Fruit fly (Drosophila melanogaster): Measurements from ENCODE around the gene CG32453.
A peak's percentile ranks its signal among the peaks of the same experiment; 100 is the strongest.
"Not testable (repeated sequence)": the region's sequence is repeated elsewhere in the genome, so short reads cannot be mapped to it uniquely, and the experiment has no call there.

Gene CG32453

DNA sequence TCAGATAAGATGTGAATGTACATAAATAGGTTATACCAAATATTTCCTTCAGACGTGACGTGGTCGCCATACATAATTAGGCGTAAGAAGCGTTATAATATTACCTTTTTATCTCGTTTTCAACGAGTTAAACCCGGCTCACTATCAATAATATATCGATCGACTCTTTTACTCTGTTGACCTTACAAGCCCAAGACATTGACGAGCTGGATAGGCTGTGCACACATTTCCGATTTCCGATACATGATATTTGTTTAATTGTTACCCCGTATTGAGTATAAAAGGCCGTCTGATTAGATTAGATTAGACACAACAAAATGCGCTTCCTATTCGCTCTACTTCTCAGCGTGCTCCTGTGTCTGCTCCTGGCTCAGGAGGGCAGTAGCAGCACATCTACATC, at the start of gene CG32453:
Gene CG32453 (plus strand): TSS at position 301 of the 400 bp plus-strand sequence.
- TF ChIP-seq noc (tag; optimal IDR thresholded peaks at IDR 0.05), result not testable (repeated sequence)

DNA sequence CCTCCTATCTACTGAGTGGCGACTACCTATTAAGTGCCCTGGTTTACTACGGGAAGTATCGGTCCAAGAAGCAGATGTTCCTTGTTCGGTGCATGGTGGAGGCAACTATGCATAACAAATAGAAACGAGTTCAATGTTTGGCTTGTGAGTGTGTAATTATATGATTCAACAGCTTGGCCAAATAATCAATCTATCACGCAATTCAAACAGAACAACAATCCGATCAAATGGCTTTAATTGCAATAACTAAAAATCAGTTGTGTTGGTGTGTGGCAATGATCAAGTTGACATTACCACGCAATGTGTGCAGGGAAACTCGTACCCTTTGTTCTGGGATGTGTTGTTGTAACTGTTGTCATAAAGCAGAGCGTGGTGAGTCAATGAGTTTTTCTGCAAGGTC, 49.4 kb upstream of the CG32453 start, which contains the start of gene CG33769:
Gene CG33769 (plus strand): TSS at position 301 of the 400 bp plus-strand sequence.
- no peak for TF ChIP-seq noc (tag; optimal IDR thresholded peaks at IDR 0.05)

DNA sequence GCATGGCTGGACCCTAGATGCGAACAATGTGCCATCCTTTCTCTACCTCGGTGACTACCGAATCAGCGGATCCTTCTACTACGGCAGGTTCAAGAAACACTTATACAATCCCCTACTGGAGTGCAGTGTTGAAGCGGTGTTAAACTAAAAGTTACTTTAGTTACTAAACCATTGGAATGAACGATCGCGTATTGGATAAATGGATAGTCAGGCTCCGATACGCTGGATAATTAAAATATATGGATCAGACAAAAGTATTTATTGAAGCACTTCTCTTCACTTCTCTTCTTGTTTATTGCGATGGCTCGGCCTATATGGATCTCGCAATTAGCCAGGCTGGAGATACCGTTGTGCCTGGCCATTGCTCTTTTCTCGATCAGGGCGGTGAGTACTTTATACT, 48.7 kb upstream of the CG32453 start, which contains the start of gene CG33770:
Gene CG33770 (plus strand): TSS at position 301 of the 400 bp plus-strand sequence.
- TF ChIP-seq noc (tag; optimal IDR thresholded peaks at IDR 0.05), result no peak

DNA sequence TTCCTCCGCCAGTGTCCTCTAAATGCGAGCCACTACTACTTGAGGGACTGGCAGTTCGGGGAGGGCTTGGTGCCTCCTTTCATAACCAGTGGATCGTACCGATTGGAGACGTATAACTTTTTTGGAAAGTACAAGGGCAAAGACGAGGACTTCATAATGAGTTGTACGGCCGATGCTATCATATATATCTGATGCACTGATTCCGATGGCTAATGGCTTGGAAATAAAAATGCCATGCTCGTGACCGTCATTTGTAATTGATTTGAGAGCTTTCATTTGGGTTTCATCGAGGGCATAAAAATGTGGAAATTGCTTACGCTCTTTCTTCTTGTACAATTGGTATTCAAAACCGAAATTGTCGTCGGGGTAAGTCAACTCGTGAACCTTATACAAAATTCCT, 47.9 kb upstream of the CG32453 start, which contains the start of gene CG33771:
Gene CG33771 (plus strand): TSS at position 301 of the 400 bp plus-strand sequence.
- no peak for TF ChIP-seq noc (tag; optimal IDR thresholded peaks at IDR 0.05)

DNA sequence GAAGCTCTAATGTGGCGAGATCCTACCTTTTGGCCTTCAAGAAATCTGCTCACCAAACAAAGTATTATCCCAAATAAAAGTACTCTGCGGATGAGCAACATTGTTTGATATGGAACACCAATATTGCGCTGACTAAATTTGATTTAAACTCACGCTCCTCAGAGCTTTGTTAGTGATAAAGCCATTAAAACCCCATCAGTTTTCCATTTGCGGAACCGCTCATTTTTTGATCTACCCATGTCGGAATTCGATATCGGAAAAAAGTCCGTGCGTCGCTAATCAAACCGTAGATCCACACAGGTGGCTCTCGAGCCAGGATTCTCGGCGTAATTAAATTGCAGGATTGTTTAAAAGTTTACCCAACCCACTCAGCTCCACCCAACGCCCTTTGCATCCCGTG, 44.6 kb upstream of the CG32453 start, which contains the start of gene CG33772:
Gene CG33772 (minus strand): TSS at position 101 of the 400 bp plus-strand sequence.
- no peak for TF ChIP-seq noc (tag; optimal IDR thresholded peaks at IDR 0.05)

DNA sequence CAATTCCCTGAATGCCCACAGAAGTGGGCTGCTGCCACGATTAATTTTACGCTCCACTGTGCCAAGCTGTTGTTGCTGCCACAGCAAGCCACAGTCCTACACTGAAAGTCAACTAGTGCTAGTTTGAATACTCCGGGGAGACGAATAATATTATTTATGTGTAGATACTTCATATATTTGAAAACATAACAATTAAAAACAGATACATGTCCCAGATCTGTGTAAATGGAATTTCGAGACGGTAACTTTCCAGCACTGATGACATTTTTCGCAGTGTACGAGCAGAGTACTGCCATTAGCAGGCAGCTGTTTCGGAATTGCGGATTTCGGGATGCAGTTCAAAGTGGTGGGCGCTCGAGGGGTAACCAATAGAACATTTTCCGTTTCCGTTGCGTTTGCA, 31.9 kb upstream of the CG32453 start:
- TF ChIP-seq noc (tag; optimal IDR thresholded peaks at IDR 0.05), result no peak

DNA sequence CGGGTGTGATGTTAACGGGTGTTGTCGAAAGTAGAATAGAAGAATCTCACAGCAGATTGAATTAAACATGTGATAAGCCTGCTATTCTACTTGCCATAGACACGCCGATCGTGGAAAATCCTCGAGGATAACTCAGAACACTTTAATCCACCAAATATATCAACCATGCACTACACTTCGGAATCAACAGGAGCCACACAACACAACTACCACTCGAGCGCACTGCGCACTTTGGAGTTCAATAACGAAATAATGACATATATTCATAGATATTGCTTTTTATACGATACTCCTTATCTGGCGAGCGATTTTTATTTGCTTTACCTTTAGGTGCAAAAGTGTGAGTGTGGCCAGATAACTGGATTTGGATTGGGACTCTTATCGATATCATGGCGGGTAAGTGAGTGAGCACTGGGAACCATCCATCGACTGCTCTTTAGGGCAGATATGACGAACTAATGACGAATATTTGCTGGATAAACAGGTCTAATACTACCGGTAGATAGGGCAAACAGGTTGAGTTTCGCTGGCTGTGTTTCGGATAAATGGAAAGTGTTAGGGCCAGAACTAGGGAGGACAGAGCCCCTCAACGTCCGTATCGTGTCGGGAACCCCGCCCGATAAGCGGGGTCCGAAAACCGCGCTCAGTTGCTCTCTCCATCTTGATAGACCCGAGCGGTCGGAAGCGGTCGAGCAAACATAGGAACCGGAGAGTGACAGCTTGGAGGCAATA, 27.6 kb upstream of the CG32453 start, which contains the start of gene Jhbp6:
Gene Jhbp6 (plus strand): TSS at position 682 of the 732 bp plus-strand sequence.
- TF ChIP-seq noc (tag; optimal IDR thresholded peaks at IDR 0.05), result peak; percentile 15

DNA sequence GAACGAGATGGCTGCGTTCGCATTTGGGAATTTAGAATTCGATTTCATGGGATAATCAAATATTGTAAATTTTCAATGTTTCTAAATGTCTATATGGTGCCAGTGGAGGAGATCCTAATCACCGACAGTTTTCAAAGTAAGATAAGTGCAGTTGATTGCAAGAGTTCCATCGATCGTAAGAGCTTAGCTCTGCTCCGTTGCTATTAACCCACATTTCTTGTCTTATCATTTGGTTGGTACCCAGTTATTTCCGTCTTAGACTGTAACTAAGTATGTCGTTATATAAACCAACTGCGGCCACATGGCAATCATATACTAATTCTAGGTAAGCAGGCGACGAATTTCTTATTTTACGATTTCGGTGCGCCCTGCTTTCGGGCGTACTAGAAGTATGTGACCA, 26.9 kb upstream of the CG32453 start:
- TF ChIP-seq noc (tag; optimal IDR thresholded peaks at IDR 0.05), result no peak

DNA sequence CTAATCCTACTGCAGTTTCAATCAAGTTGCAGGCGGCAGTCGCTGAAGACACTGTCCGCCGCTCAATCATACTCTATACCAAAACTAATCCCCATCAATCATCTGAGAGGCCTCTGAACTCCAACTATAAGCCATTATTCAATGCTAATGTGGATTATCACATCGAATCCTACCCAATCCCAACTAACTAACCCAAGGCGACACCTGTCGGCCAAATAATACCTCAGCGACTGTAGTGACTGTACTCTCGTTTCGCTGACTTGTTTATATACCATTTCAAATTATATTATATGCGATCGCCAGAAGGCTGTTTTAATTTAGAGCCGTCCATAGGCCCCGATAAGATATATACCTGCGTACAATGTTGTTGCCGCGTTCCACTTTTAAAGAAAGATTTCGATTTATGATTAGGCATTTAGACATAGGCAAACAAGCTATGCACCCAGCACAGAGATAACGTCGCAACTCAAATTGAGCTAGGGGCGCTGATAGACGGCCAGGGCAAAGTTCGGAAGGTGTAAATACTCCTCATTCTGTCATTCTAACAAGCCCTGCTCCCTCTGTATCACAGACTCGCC, 25.2 kb upstream of the CG32453 start:
- peak; percentile 25 for TF ChIP-seq noc (tag; optimal IDR thresholded peaks at IDR 0.05)

DNA sequence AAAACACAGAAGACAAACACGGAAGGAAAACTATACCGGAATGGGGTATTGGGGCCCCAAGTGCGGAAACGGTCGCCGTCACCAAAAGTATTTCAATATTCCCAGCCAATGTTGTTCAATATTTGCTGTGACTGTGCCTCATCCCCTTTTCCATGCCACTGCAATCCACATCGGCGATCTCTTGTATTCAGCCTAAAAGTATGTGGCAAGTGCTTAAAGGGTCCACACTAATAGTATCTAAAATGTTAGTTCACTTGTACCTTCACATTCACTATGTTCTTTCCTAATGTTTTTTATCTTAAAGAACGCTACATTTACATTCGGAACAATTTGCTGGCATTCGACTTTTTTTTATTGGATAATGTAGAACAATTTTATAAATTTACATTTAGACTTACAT, 16.1 kb upstream of the CG32453 start:
- no peak for TF ChIP-seq noc (tag; optimal IDR thresholded peaks at IDR 0.05)

DNA sequence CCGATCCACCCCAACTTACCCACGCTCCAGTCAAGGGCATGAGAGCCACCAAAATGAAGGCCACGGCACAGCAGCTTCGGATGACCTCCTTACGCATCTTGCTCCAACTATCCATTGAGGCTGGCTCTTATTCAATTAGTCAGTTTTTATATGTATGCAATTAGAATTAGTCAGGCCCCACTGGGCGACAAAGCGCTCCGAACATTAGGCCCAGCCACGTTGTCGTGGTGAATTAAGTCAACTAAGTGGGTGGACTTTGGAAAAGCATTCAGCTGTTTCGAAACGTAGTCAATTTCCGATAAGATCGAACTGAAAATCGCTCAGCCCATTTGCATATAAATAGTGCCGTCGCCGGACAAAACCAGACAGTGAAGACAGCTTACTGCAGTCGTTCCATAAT, 10.0 kb upstream of the CG32453 start, which contains the start of the genes CG14455 and CG14456:
Gene CG14455 (minus strand): TSS at position 101 of the 400 bp plus-strand sequence.
Gene CG14456 (plus strand): TSS at position 236 of the 400 bp plus-strand sequence.
- no peak for TF ChIP-seq noc (tag; optimal IDR thresholded peaks at IDR 0.05)

DNA sequence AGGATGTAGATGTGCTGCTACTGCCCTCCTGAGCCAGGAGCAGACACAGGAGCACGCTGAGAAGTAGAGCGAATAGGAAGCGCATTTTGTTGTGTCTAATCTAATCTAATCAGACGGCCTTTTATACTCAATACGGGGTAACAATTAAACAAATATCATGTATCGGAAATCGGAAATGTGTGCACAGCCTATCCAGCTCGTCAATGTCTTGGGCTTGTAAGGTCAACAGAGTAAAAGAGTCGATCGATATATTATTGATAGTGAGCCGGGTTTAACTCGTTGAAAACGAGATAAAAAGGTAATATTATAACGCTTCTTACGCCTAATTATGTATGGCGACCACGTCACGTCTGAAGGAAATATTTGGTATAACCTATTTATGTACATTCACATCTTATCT, 4.6 kb upstream of the CG32453 start, which contains the start of gene CG14454:
Gene CG14454 (minus strand): TSS at position 101 of the 400 bp plus-strand sequence.
- not testable (repeated sequence) for TF ChIP-seq noc (tag; optimal IDR thresholded peaks at IDR 0.05)

DNA sequence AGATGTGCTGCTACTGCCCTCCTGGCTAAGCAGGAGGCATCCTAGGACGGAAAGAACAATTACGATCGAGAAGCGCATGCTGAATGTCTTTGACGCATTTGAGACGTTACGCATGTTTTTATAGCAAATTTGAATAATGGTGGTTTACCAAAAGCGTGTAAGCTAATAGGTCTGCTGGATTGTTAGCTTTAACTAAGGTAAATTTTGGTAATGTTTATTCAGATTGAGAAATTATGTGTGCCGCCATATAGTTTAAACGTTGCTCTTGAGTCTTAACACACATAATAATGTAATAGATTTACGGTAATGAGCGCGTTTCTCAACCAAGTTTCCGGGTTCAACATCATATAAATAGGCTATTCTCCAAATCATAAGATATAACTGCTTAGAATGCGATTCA, 3.3 kb upstream of the CG32453 start, which contains the start of the genes CG12546 and CG14453:
Gene CG12546 (minus strand): TSS at position 101 of the 400 bp plus-strand sequence.
Gene CG14453 (plus strand): TSS at position 372 of the 400 bp plus-strand sequence.
- no peak for TF ChIP-seq noc (tag; optimal IDR thresholded peaks at IDR 0.05)

DNA sequence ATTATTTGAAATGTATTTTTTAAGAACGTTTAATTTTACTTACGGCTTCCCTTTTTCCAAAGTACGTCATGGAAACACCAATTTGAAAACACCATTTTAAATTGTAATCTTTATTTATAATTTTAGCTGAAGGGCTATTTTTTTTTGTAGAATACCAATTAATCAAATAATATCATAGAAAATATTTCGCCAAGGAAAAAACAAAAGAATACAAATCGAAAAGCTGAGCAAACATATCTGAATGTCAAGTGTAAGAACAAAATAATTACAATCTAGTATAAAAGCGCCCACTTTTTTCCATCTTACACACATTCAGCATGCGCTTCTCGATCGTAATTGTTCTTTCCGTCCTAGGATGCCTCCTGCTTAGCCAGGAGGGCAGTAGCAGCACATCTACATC, 1.4 kb upstream of the CG32453 start, which contains the start of gene CG14452:
Gene CG14452 (plus strand): TSS at position 301 of the 400 bp plus-strand sequence.
- no peak for TF ChIP-seq noc (tag; optimal IDR thresholded peaks at IDR 0.05)

DNA sequence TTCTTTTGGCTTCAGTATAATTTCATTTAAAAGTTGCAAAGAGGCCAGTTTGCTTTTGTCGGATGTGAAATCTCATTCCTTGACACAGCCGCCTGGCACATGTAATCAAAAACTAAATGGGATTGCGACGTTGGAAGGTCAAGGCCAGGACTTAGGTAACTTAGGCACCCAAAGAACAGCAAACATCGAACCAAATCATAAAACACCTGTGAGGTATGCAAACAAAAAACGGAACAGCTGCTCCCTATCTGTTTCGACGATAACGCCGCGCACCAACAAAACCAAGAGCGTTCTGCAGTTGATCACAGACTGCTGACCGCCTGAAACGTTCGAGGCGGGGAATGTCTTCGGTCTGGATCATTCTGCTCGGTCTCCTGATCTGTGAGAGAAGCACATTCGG, 2.1 kb downstream of the CG32453 start, which contains the start of gene CG45116:
Gene CG45116 (plus strand): TSS at position 301 of the 400 bp plus-strand sequence.
- TF ChIP-seq noc (tag; optimal IDR thresholded peaks at IDR 0.05), result no peak

DNA sequence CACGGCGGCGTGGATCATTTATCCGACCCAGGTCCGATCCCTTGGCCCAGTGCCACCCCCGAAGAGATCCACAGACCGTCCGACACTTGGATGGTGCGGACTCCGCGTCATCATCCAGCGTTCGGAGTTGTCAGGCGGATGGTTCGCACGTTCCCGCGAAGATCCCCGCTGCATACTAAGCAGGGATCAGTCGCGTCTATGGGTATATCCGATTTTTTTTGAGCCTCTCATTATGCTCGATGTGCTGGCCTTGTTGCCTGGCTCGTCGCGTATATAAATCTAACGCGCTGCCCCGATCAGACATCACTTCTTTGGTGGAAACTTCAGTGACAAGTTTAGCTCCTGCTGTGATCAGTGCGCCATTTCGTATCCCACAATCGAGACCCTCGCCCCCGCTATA, 14.8 kb downstream of the CG32453 start, which contains the start of gene CG11370:
Gene CG11370 (plus strand): TSS at position 301 of the 400 bp plus-strand sequence.
- TF ChIP-seq noc (tag; optimal IDR thresholded peaks at IDR 0.05), result no peak
